Worm (Caenorhabditis elegans) whole organism, late embryonic: ENCODE results near the gene F52D10.4.

Experiments used
- C08G9.2 ChIP-seq: sonication (generic microtip); optimal IDR thresholded peaks from 2 replicates; lab custom pipeline; 2016; ENCODE audit warnings: mild to moderate bottlenecking, missing genetic modification characterization, moderate library complexity, missing compliant biosample characterization
- C38D4.7 ChIP-seq: fragments of 200-800 bp; sonication (Bioruptor generic); optimal IDR thresholded peaks from 2 replicates; lab custom pipeline; 2018; ENCODE audit warnings: mild to moderate bottlenecking, missing genetic modification characterization, moderate library complexity, missing compliant biosample characterization
- F13H6.1 ChIP-seq: sonication (generic microtip); optimal IDR thresholded peaks from 2 replicates; lab custom pipeline; 2016; ENCODE audit warnings: missing genetic modification characterization, missing compliant biosample characterization
- K02D7.2 ChIP-seq: sonication (generic microtip); optimal IDR thresholded peaks from 2 replicates; lab custom pipeline; 2017; ENCODE audit warnings: mild to moderate bottlenecking, missing genetic modification characterization, missing compliant biosample characterization
- T23F11.4 ChIP-seq: fragments of 200-800 bp; sonication (Bioruptor generic); optimal IDR thresholded peaks from 2 replicates; lab custom pipeline; 2018; ENCODE audit warnings: mild to moderate bottlenecking, missing genetic modification characterization, missing compliant biosample characterization
- Y22D7AL.16 ChIP-seq: sonication (generic microtip); optimal IDR thresholded peaks from 2 replicates; lab custom pipeline; 2016; ENCODE audit warnings: missing genetic modification characterization, missing compliant biosample characterization
- ceh-18 ChIP-seq: sonication (generic microtip); optimal IDR thresholded peaks from 2 replicates; lab custom pipeline; 2016; ENCODE audit warnings: missing genetic modification characterization, missing compliant biosample characterization
- ceh-19 ChIP-seq: fragments of 200-800 bp; sonication (Bioruptor generic); optimal IDR thresholded peaks from 2 replicates; lab custom pipeline; 2018; ENCODE audit warnings: mild to moderate bottlenecking, missing genetic modification characterization, missing compliant biosample characterization
- ceh-2 ChIP-seq: sonication (generic microtip); optimal IDR thresholded peaks from 2 replicates; lab custom pipeline; 2016; ENCODE audit warnings: missing genotype, missing genetic modification characterization, missing compliant biosample characterization
- ceh-22 ChIP-seq: sonication (generic microtip); optimal IDR thresholded peaks from 2 replicates; lab custom pipeline; 2017; ENCODE audit warnings: missing biosample characterization, missing genetic modification characterization
- ceh-24 ChIP-seq: sonication (generic microtip); optimal IDR thresholded peaks from 2 replicates; lab custom pipeline; 2016; ENCODE audit warnings: mild to moderate bottlenecking, missing genetic modification characterization, missing compliant biosample characterization
- ceh-30 ChIP-seq: fragments of 150-350 bp; optimal IDR thresholded peaks from 2 replicates; lab custom pipeline; 2014; ENCODE audit warnings: missing biosample characterization, missing genetic modification characterization
- ceh-31 ChIP-seq: sonication (generic microtip); optimal IDR thresholded peaks from 2 replicates; lab custom pipeline; 2016; ENCODE audit warnings: missing genetic modification characterization, missing compliant biosample characterization
- ceh-34 ChIP-seq: sonication (generic microtip); optimal IDR thresholded peaks from 2 replicates; lab custom pipeline; 2016; ENCODE audit warnings: mild to moderate bottlenecking, missing genetic modification characterization, missing compliant biosample characterization
- ceh-48 ChIP-seq: sonication (generic microtip); optimal IDR thresholded peaks from 2 replicates; lab custom pipeline; 2016; ENCODE audit warnings: missing genetic modification characterization, inconsistent platforms, missing compliant biosample characterization
- ceh-6 ChIP-seq: fragments of 200-800 bp; sonication (Bioruptor generic); optimal IDR thresholded peaks from 2 replicates; lab custom pipeline; 2018; ENCODE audit warnings: mild to moderate bottlenecking, missing genetic modification characterization, missing compliant biosample characterization
- ceh-9 ChIP-seq: sonication (generic microtip); optimal IDR thresholded peaks from 2 replicates; lab custom pipeline; 2016; ENCODE audit warnings: mild to moderate bottlenecking, missing genetic modification characterization, inconsistent platforms, missing compliant biosample characterization
- che-1 ChIP-seq: sonication (generic microtip); optimal IDR thresholded peaks from 2 replicates; lab custom pipeline; 2016; ENCODE audit warnings: mild to moderate bottlenecking, missing genetic modification characterization, missing compliant biosample characterization
- elt-2 ChIP-seq: sonication (generic microtip); optimal IDR thresholded peaks from 2 replicates; lab custom pipeline; 2016; ENCODE audit warnings: missing genetic modification reagents, missing genetic modification characterization, missing compliant biosample characterization
- ets-4 ChIP-seq: sonication (generic microtip); optimal IDR thresholded peaks from 2 replicates; lab custom pipeline; 2016; ENCODE audit warnings: missing genetic modification characterization, missing compliant biosample characterization
- fax-1 ChIP-seq: sonication (generic microtip); optimal IDR thresholded peaks from 2 replicates; lab custom pipeline; 2016; ENCODE audit warnings: missing genotype, missing genetic modification characterization, missing compliant biosample characterization
- fkh-6 ChIP-seq: sonication (generic microtip); optimal IDR thresholded peaks from 2 replicates; lab custom pipeline; 2016; ENCODE audit warnings: missing genetic modification characterization, missing compliant biosample characterization
- hlh-6 ChIP-seq: sonication (generic microtip); optimal IDR thresholded peaks from 2 replicates; lab custom pipeline; 2016; ENCODE audit warnings: missing genotype, missing genetic modification characterization, missing compliant biosample characterization
- lim-6 ChIP-seq: sonication (generic microtip); optimal IDR thresholded peaks from 2 replicates; lab custom pipeline; 2016; ENCODE audit warnings: missing genetic modification characterization, missing compliant biosample characterization
- madf-2 ChIP-seq: sonication (generic microtip); optimal IDR thresholded peaks from 2 replicates; lab custom pipeline; 2017; ENCODE audit warnings: missing genetic modification characterization, missing compliant biosample characterization
- mec-3 ChIP-seq: sonication (generic microtip); optimal IDR thresholded peaks from 2 replicates; lab custom pipeline; 2016; ENCODE audit warnings: borderline replicate concordance, missing genetic modification characterization, missing compliant biosample characterization
- nfya-1 ChIP-seq: sonication (generic microtip); optimal IDR thresholded peaks from 2 replicates; lab custom pipeline; 2017; ENCODE audit warnings: missing genetic modification characterization, mild to moderate bottlenecking, missing compliant biosample characterization, antibody characterized with exemption, moderate library complexity
- nhr-232 ChIP-seq: sonication (generic microtip); optimal IDR thresholded peaks from 2 replicates; lab custom pipeline; 2016; ENCODE audit warnings: missing genetic modification characterization, missing compliant biosample characterization
- odd-2 ChIP-seq: sonication (generic microtip); optimal IDR thresholded peaks from 2 replicates; lab custom pipeline; 2017; ENCODE audit warnings: antibody characterized with exemption, mild to moderate bottlenecking, missing genetic modification characterization, missing compliant biosample characterization
- pag-3 ChIP-seq: sonication (generic microtip); optimal IDR thresholded peaks from 2 replicates; lab custom pipeline; 2016; ENCODE audit warnings: missing compliant biosample characterization, missing genetic modification characterization, borderline replicate concordance
- pha-2 ChIP-seq: sonication (generic microtip); optimal IDR thresholded peaks from 2 replicates; lab custom pipeline; 2017; ENCODE audit warnings: mild to moderate bottlenecking, missing genetic modification characterization, missing compliant biosample characterization
- rnt-1 ChIP-seq: sonication (generic microtip); optimal IDR thresholded peaks from 2 replicates; lab custom pipeline; 2016; ENCODE audit warnings: missing genetic modification characterization, missing compliant biosample characterization
- sdc-2 ChIP-seq: sonication (generic microtip); optimal IDR thresholded peaks from 2 replicates; lab custom pipeline; 2016; ENCODE audit warnings: missing genotype, missing genetic modification characterization, missing compliant biosample characterization
- sox-2 ChIP-seq: fragments of 200-800 bp; sonication (Bioruptor generic); IDR thresholded peaks from 2 replicates; pipeline ENCODE4 v1.3.6; 2022; ENCODE audit warnings: missing genetic modification reagents, missing genetic modification characterization, missing compliant biosample characterization
- sox-4 ChIP-seq: sonication (generic microtip); optimal IDR thresholded peaks from 2 replicates; lab custom pipeline; 2017; ENCODE audit warnings: mild to moderate bottlenecking, missing genetic modification characterization, inconsistent platforms, missing compliant biosample characterization
- syd-9 ChIP-seq: sonication (generic microtip); optimal IDR thresholded peaks from 2 replicates; lab custom pipeline; 2016; ENCODE audit warnings: mild to moderate bottlenecking, missing genetic modification characterization, moderate library complexity, missing compliant biosample characterization
- tbx-2 ChIP-seq: sonication (generic microtip); optimal IDR thresholded peaks from 2 replicates; lab custom pipeline; 2016; ENCODE audit warnings: missing genetic modification characterization, missing compliant biosample characterization
- unc-3 ChIP-seq, 2 experiments: fragments of 200-800 bp in 1 of 2; sonication (Bioruptor generic) in 1 of 2; sonication (generic microtip) in 1 of 2; conservative IDR thresholded peaks in 1 of 2; optimal IDR thresholded peaks in 1 of 2; 2 replicates each; pipeline versions ENCODE4 v1.3.6 to Lab custom; 2016 to 2022; ENCODE audit warnings: missing compliant biosample characterization in 2 of 2, missing genetic modification characterization in 2 of 2, missing genetic modification reagents in 1 of 2
- unc-42 ChIP-seq: sonication (generic microtip); optimal IDR thresholded peaks from 2 replicates; lab custom pipeline; 2016; ENCODE audit warnings: missing genotype, missing genetic modification characterization, missing compliant biosample characterization
- unc-86 ChIP-seq: sonication (generic microtip); optimal IDR thresholded peaks from 2 replicates; lab custom pipeline; 2016; ENCODE audit warnings: missing genetic modification characterization, missing compliant biosample characterization

The F52D10.4 gene

ce11 chrX:11662557-11662956, 45.3 kb downstream of the F52D10.4 start:
- TF ChIP-seq ceh-9 (tag; lab: Kevin White, UChicago) (no peak), nfya-1 (no peak), Y22D7AL.16 (tag; lab: Kevin White, UChicago) (no peak), rnt-1 (tag; lab: Kevin White, UChicago) (no peak), elt-2 (tag; lab: Kevin White, UChicago) (peak; percentile 48), pag-3 (no peak), ceh-6 (peak; percentile 47), unc-42 (tag; lab: Kevin White, UChicago) (no peak), mec-3 (no peak), C08G9.2 (tag; lab: Kevin White, UChicago) (no peak), lim-6 (tag; lab: Kevin White, UChicago) (no peak), C38D4.7 (GFP tag; lab: Kevin White, UChicago) (no peak), che-1 (tag; lab: Kevin White, UChicago) (peak; percentile 18), hlh-6 (tag; lab: Kevin White, UChicago) (no peak), odd-2 (tag; lab: Kevin White, UChicago) (no peak), nhr-232 (tag; lab: Kevin White, UChicago) (peak; percentile 2), syd-9 (tag; lab: Kevin White, UChicago) (no peak), F13H6.1 (tag; lab: Kevin White, UChicago) (no peak), sox-2 (no peak), ceh-24 (tag; lab: Kevin White, UChicago) (no peak), ceh-18 (tag; lab: Kevin White, UChicago) (no peak), fax-1 (tag; lab: Kevin White, UChicago) (no peak), ceh-22 (no peak), ceh-48 (tag; lab: Kevin White, UChicago) (no peak), ceh-31 (tag; lab: Kevin White, UChicago) (no peak), ceh-34 (tag; lab: Kevin White, UChicago) (peak; percentile 31), ceh-19 (GFP tag; lab: Kevin White, UChicago) (peak; percentile 4), ceh-2 (tag; lab: Kevin White, UChicago) (no peak), ets-4 (tag; lab: Kevin White, UChicago) (no peak), madf-2 (tag; lab: Kevin White, UChicago) (no peak), ceh-30 (tag; lab: Kevin White, UChicago) (no peak), tbx-2 (peak; percentile 10), K02D7.2 (tag; lab: Kevin White, UChicago) (no peak)

- TF ChIP-seq fax-1 (tag; lab: Kevin White, UChicago) (no peak), unc-3 (GFP tag; conservative IDR thresholded peaks at IDR 0.05; lab: Robert Waterston, UW) (no peak), unc-3 (tag; optimal IDR thresholded peaks at IDR 0.05; lab: Kevin White, UChicago) (no peak), fkh-6 (tag; lab: Kevin White, UChicago) (no peak), mec-3 (no peak), pha-2 (tag; lab: Kevin White, UChicago) (no peak), sox-2 (no peak), T23F11.4 (GFP tag; lab: Kevin White, UChicago) (no peak), unc-42 (tag; lab: Kevin White, UChicago) (no peak), elt-2 (tag; lab: Kevin White, UChicago) (no peak), sdc-2 (tag; lab: Kevin White, UChicago) (no peak), unc-86 (tag; lab: Kevin White, UChicago) (no peak)
- TF ChIP-seq, all 69 proteins: peak for 0
Observed at ce11 chrX:11664184-11664583, 46.9 kb downstream of the F52D10.4 start.

DNA sequence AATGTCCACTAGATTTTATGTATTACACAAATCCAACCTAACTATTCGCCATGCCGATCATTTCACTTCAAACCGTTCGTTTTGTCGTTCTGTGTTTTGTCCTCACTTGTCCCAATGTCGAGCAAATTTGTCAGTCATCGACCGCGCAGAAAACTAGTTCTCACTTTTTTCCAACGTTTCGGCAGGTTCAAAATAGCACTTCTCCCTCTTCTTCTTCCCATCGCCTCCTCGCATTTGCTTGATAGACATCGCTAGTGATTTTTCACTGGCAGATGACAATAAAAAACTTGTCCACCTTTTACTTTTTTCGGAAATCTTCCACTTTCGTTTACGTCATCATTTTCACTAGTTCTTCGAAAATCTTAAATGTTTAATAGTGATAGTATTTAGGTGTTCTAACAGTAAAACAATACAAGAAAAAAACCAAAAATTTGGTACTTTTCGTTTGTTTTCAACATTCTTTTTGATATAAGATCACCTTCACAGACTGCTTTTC, 48.3 kb downstream of the F52D10.4 start:
- TF ChIP-seq T23F11.4 (GFP tag; lab: Kevin White, UChicago) (no peak), ceh-9 (tag; lab: Kevin White, UChicago) (no peak), rnt-1 (tag; lab: Kevin White, UChicago) (no peak), unc-42 (tag; lab: Kevin White, UChicago) (no peak), sox-4 (tag; lab: Kevin White, UChicago) (no peak), ceh-2 (tag; lab: Kevin White, UChicago) (no peak)
- TF ChIP-seq, all 69 proteins: peak for 0
